Fruit fly (Drosophila melanogaster) whole organism, embryonic: ENCODE results near the gene kri.

Experiments
- Awh ChIP-seq: fragments of 200-800 bp; sonication (Bioruptor generic); IDR thresholded peaks from 2 replicates; pipeline ENCODE4, ENCODE4 v1.3.6; 2022; ENCODE audit warnings: missing biosample characterization, missing genetic modification characterization
- B-H2 ChIP-seq: fragments of 200-800 bp; sonication (Bioruptor generic); optimal IDR thresholded peaks from 2 replicates; lab custom pipeline; 2018; ENCODE audit warnings: missing biosample characterization, mild to moderate bottlenecking, missing genetic modification characterization
- Bgb ChIP-seq: fragments of 200-800 bp; sonication (Bioruptor generic); IDR thresholded peaks from 2 replicates; pipeline ENCODE4 v1.3.6; 2022; ENCODE audit warnings: missing biosample characterization, missing genetic modification characterization; ENCODE audit not compliant: partially characterized antibody
- CG10565 ChIP-seq: fragments of 200-800 bp; sonication (Bioruptor generic); optimal IDR thresholded peaks from 3 replicates; lab custom pipeline; 2016; ENCODE audit warnings: missing biosample characterization, mild to moderate bottlenecking, missing genetic modification characterization
- CG11093 ChIP-seq: fragments of 200-800 bp; sonication (Bioruptor generic); IDR thresholded peaks from 3 replicates; pipeline ENCODE4 v1.3.6; 2022; ENCODE audit warnings: missing biosample characterization, missing genetic modification characterization
- CG11560 ChIP-seq: fragments of 200-800 bp; sonication (Bioruptor generic); IDR thresholded peaks from 3 replicates; pipeline ENCODE4 v1.3.6; 2022; ENCODE audit warnings: missing biosample characterization, missing genetic modification characterization
- CG13624 ChIP-seq: fragments of 200-800 bp; sonication (Bioruptor generic); optimal IDR thresholded peaks from 2 replicates; lab custom pipeline; 2016; ENCODE audit warnings: missing biosample characterization, missing genetic modification characterization
- CG14965 ChIP-seq: fragments of 200-800 bp; sonication (Bioruptor generic); optimal IDR thresholded peaks from 2 replicates; lab custom pipeline; 2016; ENCODE audit warnings: missing biosample characterization, missing genetic modification characterization, borderline replicate concordance
- CG15073 ChIP-seq: fragments of 200-800 bp; sonication (Bioruptor generic); optimal IDR thresholded peaks from 2 replicates; lab custom pipeline; 2016; ENCODE audit warnings: missing biosample characterization, missing genetic modification characterization
- CG15479 ChIP-seq: fragments of 200-800 bp; sonication (Bioruptor generic); optimal IDR thresholded peaks from 3 replicates; lab custom pipeline; 2019; ENCODE audit warnings: missing biosample characterization, mild to moderate bottlenecking, missing genetic modification characterization, moderate library complexity
- CG15514 ChIP-seq: fragments of 200-800 bp; sonication (Bioruptor generic); optimal IDR thresholded peaks from 3 replicates; lab custom pipeline; 2017; ENCODE audit warnings: missing biosample characterization, missing genetic modification characterization, mild to moderate bottlenecking, moderate library complexity, missing genetic modification reagents
- CG15601 ChIP-seq: fragments of 200-800 bp; sonication (Bioruptor generic); optimal IDR thresholded peaks from 3 replicates; lab custom pipeline; 2019; ENCODE audit warnings: missing biosample characterization, mild to moderate bottlenecking, missing genetic modification characterization, moderate library complexity
- CG1603 ChIP-seq: fragments of 200-800 bp; sonication (Bioruptor generic); optimal IDR thresholded peaks from 2 replicates; lab custom pipeline; 2019; ENCODE audit warnings: missing biosample characterization, mild to moderate bottlenecking, missing genetic modification characterization, moderate library complexity
- CG17186 ChIP-seq: fragments of 200-800 bp; sonication (Bioruptor generic); optimal IDR thresholded peaks from 3 replicates; lab custom pipeline; 2017; ENCODE audit warnings: missing biosample characterization, missing genetic modification reagents, missing genetic modification characterization
- CG17829 ChIP-seq: fragments of 200-800 bp; optimal IDR thresholded peaks from 2 replicates; lab custom pipeline; 2019; ENCODE audit warnings: missing biosample characterization, mild to moderate bottlenecking, missing genetic modification characterization, moderate library complexity
- CG18599 ChIP-seq: fragments of 200-800 bp; sonication (Bioruptor generic); optimal IDR thresholded peaks from 3 replicates; lab custom pipeline; 2017; ENCODE audit warnings: missing biosample characterization, missing genetic modification characterization, mild to moderate bottlenecking, moderate library complexity, missing genetic modification reagents
- CG2712 ChIP-seq: fragments of 200-800 bp; optimal IDR thresholded peaks from 3 replicates; lab custom pipeline; 2019; ENCODE audit warnings: missing biosample characterization, mild to moderate bottlenecking, missing genetic modification characterization, moderate library complexity
- CG34224 ChIP-seq: fragments of 200-800 bp; sonication (Bioruptor generic); IDR thresholded peaks from 3 replicates; pipeline ENCODE4 v1.3.6; 2022; ENCODE audit warnings: missing biosample characterization, missing genetic modification characterization; ENCODE audit not compliant: partially characterized antibody
- CG4360 ChIP-seq: fragments of 200-800 bp; sonication (Bioruptor generic); IDR thresholded peaks from 2 replicates; pipeline ENCODE4 v1.3.6; 2022; ENCODE audit warnings: missing biosample characterization, missing genetic modification characterization
- CG6272 ChIP-seq: fragments of 200-800 bp; sonication (Bioruptor generic); IDR thresholded peaks from 2 replicates; pipeline ENCODE4 v1.3.6; 2022; ENCODE audit warnings: missing biosample characterization, missing genetic modification characterization
- CG7556 ChIP-seq: fragments of 200-800 bp; sonication (Bioruptor generic); optimal IDR thresholded peaks from 2 replicates; lab custom pipeline; 2017; ENCODE audit warnings: missing biosample characterization, mild to moderate bottlenecking, missing genetic modification characterization
- CG9932 ChIP-seq: fragments of 200-800 bp; sonication (Bioruptor generic); IDR thresholded peaks from 2 replicates; pipeline ENCODE4 v1.3.6; 2022; ENCODE audit warnings: missing biosample characterization, missing genetic modification characterization
- Fer1 ChIP-seq: fragments of 200-800 bp; sonication (Bioruptor generic); optimal IDR thresholded peaks from 2 replicates; lab custom pipeline; 2017; ENCODE audit warnings: missing biosample characterization, mild to moderate bottlenecking, missing genetic modification characterization
- Gug ChIP-seq: fragments of 200-800 bp; sonication (Bioruptor generic); IDR thresholded peaks from 4 replicates; pipeline ENCODE4 v1.3.6; 2022; ENCODE audit warnings: missing biosample characterization, missing genetic modification characterization
- HLH54F ChIP-seq: fragments of 200-800 bp; sonication (Bioruptor generic); optimal IDR thresholded peaks from 3 replicates; lab custom pipeline; 2016; ENCODE audit warnings: missing biosample characterization, missing genetic modification characterization
- HmgZ ChIP-seq: fragments of 200-800 bp; sonication (Bioruptor generic); optimal IDR thresholded peaks from 2 replicates; lab custom pipeline; 2018; ENCODE audit warnings: missing biosample characterization, mild to moderate bottlenecking, missing genetic modification characterization
- Hsf ChIP-seq: fragments of 200-800 bp; sonication (Bioruptor generic); optimal IDR thresholded peaks from 3 replicates; lab custom pipeline; 2016; ENCODE audit warnings: missing biosample characterization, missing genetic modification characterization
- Oaz ChIP-seq: fragments of 200-800 bp; sonication (Bioruptor generic); IDR thresholded peaks from 2 replicates; pipeline ENCODE4 v1.3.6; 2022; ENCODE audit warnings: missing biosample characterization, missing genetic modification characterization
- Rfx ChIP-seq: fragments of 200-800 bp; sonication (Bioruptor generic); IDR thresholded peaks from 2 replicates; pipeline ENCODE4 v1.3.6; 2022; ENCODE audit warnings: missing biosample characterization, missing genetic modification characterization
- Xrp1 ChIP-seq: fragments of 200-800 bp; sonication (Bioruptor generic); IDR thresholded peaks from 2 replicates; pipeline ENCODE4 v1.3.6; 2022; ENCODE audit warnings: missing biosample characterization, missing genetic modification characterization
- ara ChIP-seq: fragments of 200-800 bp; sonication (Bioruptor generic); IDR thresholded peaks from 2 replicates; pipeline ENCODE4 v1.3.6; 2022; ENCODE audit warnings: missing biosample characterization, missing genetic modification characterization
- ato ChIP-seq: fragments of 200-800 bp; sonication (Bioruptor generic); IDR thresholded peaks from 2 replicates; pipeline ENCODE4 v1.3.6; 2022; ENCODE audit warnings: missing biosample characterization, missing genetic modification characterization; ENCODE audit not compliant: partially characterized antibody
- chif ChIP-seq, 2 experiments: fragments of 200-800 bp; sonication (Bioruptor generic); optimal IDR thresholded peaks; 3 replicates each; lab custom pipeline; 2016; ENCODE audit warnings: missing biosample characterization in 2 of 2, missing genetic modification characterization in 2 of 2
- chn ChIP-seq: fragments of 200-800 bp; sonication (Bioruptor generic); optimal IDR thresholded peaks from 2 replicates; lab custom pipeline; 2016; ENCODE audit warnings: missing biosample characterization, missing genetic modification characterization
- crp ChIP-seq, 2 experiments: fragments of 200-800 bp; sonication (Bioruptor generic); optimal IDR thresholded peaks; 2 replicates in 1 of 2; 3 replicates in 1 of 2; lab custom pipeline; 2017; ENCODE audit warnings: missing biosample characterization in 2 of 2, missing genetic modification characterization in 2 of 2, mild to moderate bottlenecking in 1 of 2, moderate library complexity in 1 of 2
- hbn ChIP-seq: fragments of 200-800 bp; sonication (Bioruptor generic); IDR thresholded peaks from 2 replicates; pipeline ENCODE4 v1.3.6; 2022; ENCODE audit warnings: missing biosample characterization, missing genetic modification characterization; ENCODE audit not compliant: partially characterized antibody
- jumu ChIP-seq: fragments of 200-800 bp; sonication (Bioruptor generic); optimal IDR thresholded peaks from 3 replicates; lab custom pipeline; 2016; ENCODE audit warnings: missing biosample characterization, missing genetic modification characterization
- knrl ChIP-seq: fragments of 200-800 bp; sonication (Bioruptor generic); IDR thresholded peaks from 3 replicates; pipeline ENCODE4 v1.3.6; 2022; ENCODE audit warnings: missing biosample characterization, missing genetic modification characterization; ENCODE audit not compliant: partially characterized antibody
- mam ChIP-seq: fragments of 200-800 bp; sonication (Bioruptor generic); optimal IDR thresholded peaks from 3 replicates; lab custom pipeline; 2016; ENCODE audit warnings: missing biosample characterization, missing genetic modification characterization
- nerfin-2 ChIP-seq: fragments of 200-800 bp; sonication (Bioruptor generic); IDR thresholded peaks from 2 replicates; pipeline ENCODE4 v1.3.6; 2022; ENCODE audit warnings: missing biosample characterization, missing genetic modification characterization; ENCODE audit not compliant: partially characterized antibody
- onecut ChIP-seq: fragments of 200-800 bp; sonication (Bioruptor generic); IDR thresholded peaks from 2 replicates; pipeline ENCODE4 v1.3.6; 2022; ENCODE audit warnings: missing biosample characterization, missing genetic modification characterization
- phol ChIP-seq: fragments of 200-800 bp; sonication (Bioruptor generic); optimal IDR thresholded peaks from 3 replicates; lab custom pipeline; 2018; ENCODE audit warnings: missing biosample characterization, mild to moderate bottlenecking, missing genetic modification characterization, moderate library complexity
- seq ChIP-seq: fragments of 200-800 bp; sonication (Bioruptor generic); IDR thresholded peaks from 2 replicates; pipeline ENCODE4 v1.3.6; 2022; ENCODE audit warnings: missing biosample characterization, missing genetic modification characterization
- tup ChIP-seq: fragments of 200-800 bp; sonication (Bioruptor generic); optimal IDR thresholded peaks from 2 replicates; lab custom pipeline; 2016; ENCODE audit warnings: missing biosample characterization, mild to moderate bottlenecking, missing genetic modification characterization, moderate library complexity
- twi ChIP-seq: fragments of 200-800 bp; optimal IDR thresholded peaks from 2 replicates; lab custom pipeline; 2019; ENCODE audit warnings: missing biosample characterization, mild to moderate bottlenecking, missing genetic modification characterization, moderate library complexity
- unc-4 ChIP-seq: fragments of 200-800 bp; sonication (Bioruptor generic); IDR thresholded peaks from 2 replicates; pipeline ENCODE4 v1.3.6; 2022; ENCODE audit warnings: missing biosample characterization, missing genetic modification characterization; ENCODE audit not compliant: partially characterized antibody
- wek ChIP-seq: fragments of 200-800 bp; sonication (Bioruptor generic); optimal IDR thresholded peaks from 3 replicates; lab custom pipeline; 2018; ENCODE audit warnings: missing biosample characterization, mild to moderate bottlenecking, missing genetic modification characterization, moderate library complexity

The kri gene

dm6 chr3L:5768532-5769497, 42.0 kb upstream of the kri start, which contains the start of the genes Ppat-Dpck and scny (continued):
- no peak for TF ChIP-seq Xrp1 (GFP tag; lab: Robert Waterston, UW)
- no peak for TF ChIP-seq CG15073 (GFP tag; lab: Kevin White, UChicago)
- no peak for TF ChIP-seq Oaz (GFP tag; lab: Robert Waterston, UW)
- TF ChIP-seq CG6272, result 0 out of 2 replicates have a peak, but pooled peaks have one; percentile 4
- TF ChIP-seq chif (GFP tag; optimal IDR thresholded peaks at IDR 0.05; lab: Kevin White, UChicago), result no peak
- TF ChIP-seq HLH54F (GFP tag; lab: Kevin White, UChicago), result no peak
- TF ChIP-seq CG15514 (GFP tag; lab: Kevin White, UChicago), result peak; percentile 61
- TF ChIP-seq B-H2 (GFP tag; lab: Kevin White, UChicago), result peak; percentile 50
- TF ChIP-seq CG11560 (tag; lab: Robert Waterston, UW), result no peak
- TF ChIP-seq phol, result peak; percentile 67
- TF ChIP-seq Hsf (GFP tag; lab: Kevin White, UChicago), result peak; percentile 33
- TF ChIP-seq unc-4 (GFP tag; lab: Robert Waterston, UW), result peak; percentile 97
- no peak for TF ChIP-seq tup (GFP tag; lab: Kevin White, UChicago)
- peak; percentile 94 for TF ChIP-seq CG34224 (GFP tag; lab: Robert Waterston, UW)
- TF ChIP-seq crp (GFP tag; optimal IDR thresholded peaks at IDR 0.05; lab: Kevin White, UChicago), result no peak
- 0 out of 2 replicates have a peak, but pooled peaks have one; percentile 24 for TF ChIP-seq Rfx (GFP tag; lab: Robert Waterston, UW)
- no peak for TF ChIP-seq CG14965 (GFP tag; lab: Kevin White, UChicago)
- peak; percentile 50 for TF ChIP-seq CG2712
- peak; percentile 95 for TF ChIP-seq knrl (GFP tag; lab: Robert Waterston, UW)
- no peak for TF ChIP-seq CG18599 (GFP tag; lab: Kevin White, UChicago)
- no peak for TF ChIP-seq onecut (GFP tag; lab: Robert Waterston, UW)
- TF ChIP-seq CG1603 (tag; lab: Kevin White, UChicago), result no peak
- TF ChIP-seq CG17186 (GFP tag; lab: Kevin White, UChicago), result peak; percentile 61
- peak; percentile 14; the same call in 1 of the 2 replicates for TF ChIP-seq CG9932
- peak; percentile 12 for TF ChIP-seq mam
- TF ChIP-seq CG11093 (GFP tag; lab: Robert Waterston, UW), result no peak
- peak; percentile 89 for TF ChIP-seq Bgb
- TF ChIP-seq nerfin-2 (GFP tag; lab: Robert Waterston, UW), result peak; percentile 59; the same call in 1 of the 2 replicates
- TF ChIP-seq CG13624 (GFP tag; lab: Kevin White, UChicago), result peak; percentile 18
- TF ChIP-seq CG17829 (tag; lab: Kevin White, UChicago), result peak; percentile 59
- peak; percentile 78 for TF ChIP-seq ato
- peak; percentile 48 for TF ChIP-seq CG15601
- TF ChIP-seq Fer1 (GFP tag; lab: Kevin White, UChicago), result peak; percentile 33
- TF ChIP-seq jumu (GFP tag; lab: Kevin White, UChicago), result peak; percentile 23
- peak; percentile 44 for TF ChIP-seq HmgZ (tag; lab: Kevin White, UChicago)
- peak; percentile 21 for TF ChIP-seq wek (GFP tag; lab: Kevin White, UChicago)
- no peak for TF ChIP-seq ara (GFP tag; lab: Robert Waterston, UW)
- peak; percentile 84 for TF ChIP-seq CG15479 (GFP tag; lab: Kevin White, UChicago)
- no peak for TF ChIP-seq CG7556
- no peak for TF ChIP-seq Awh (GFP tag; lab: Robert Waterston, UW)
- TF ChIP-seq CG10565, result no peak
- TF ChIP-seq hbn (GFP tag; lab: Robert Waterston, UW), result peak; percentile 90
- TF ChIP-seq CG4360, result no peak
- peak; percentile 2 for TF ChIP-seq twi (tag; lab: Kevin White, UChicago)
- TF ChIP-seq chn, result no peak
- no peak for TF ChIP-seq seq (GFP tag; lab: Robert Waterston, UW)
- no peak for TF ChIP-seq Gug (GFP tag; lab: Robert Waterston, UW)
